Fruit fly (Drosophila melanogaster) whole organism, prepupa: ENCODE results near the gene CG9743.

ENCODE experiments used
- CG10631 ChIP-seq: fragments of 200-800 bp; sonication (Bioruptor generic); optimal IDR thresholded peaks from 2 replicates; lab custom pipeline; 2016; ENCODE audit warnings: missing biosample characterization, missing genetic modification characterization
- CG11294 ChIP-seq: fragments of 200-800 bp; sonication (Bioruptor generic); IDR thresholded peaks from 2 replicates; pipeline ENCODE4 v1.3.6; 2022; ENCODE audit warnings: missing biosample characterization, missing genetic modification characterization
- CG11762 ChIP-seq: fragments of 200-800 bp; sonication (Bioruptor generic); optimal IDR thresholded peaks from 3 replicates; lab custom pipeline; 2016; ENCODE audit warnings: missing biosample characterization, missing genetic modification characterization; ENCODE audit not compliant: insufficient read depth
- CG11902 ChIP-seq: fragments of 200-800 bp; sonication (Bioruptor generic); optimal IDR thresholded peaks from 3 replicates; lab custom pipeline; 2016; ENCODE audit warnings: missing biosample characterization, missing genetic modification characterization
- CG16779 ChIP-seq: fragments of 200-800 bp; sonication (Bioruptor generic); optimal IDR thresholded peaks from 3 replicates; lab custom pipeline; 2017; ENCODE audit warnings: missing biosample characterization, mild to moderate bottlenecking, missing genetic modification characterization
- CG31627 ChIP-seq: fragments of 200-800 bp; sonication (Bioruptor generic); optimal IDR thresholded peaks from 3 replicates; lab custom pipeline; 2016; ENCODE audit warnings: missing biosample characterization, missing genetic modification characterization
- CG34406 ChIP-seq: fragments of 200-800 bp; sonication (Bioruptor generic); optimal IDR thresholded peaks from 3 replicates; lab custom pipeline; 2016; ENCODE audit warnings: missing biosample characterization, missing genetic modification characterization
- CG4318 ChIP-seq: fragments of 200-800 bp; sonication (Bioruptor generic); optimal IDR thresholded peaks from 3 replicates; lab custom pipeline; 2017; ENCODE audit warnings: missing biosample characterization, mild to moderate bottlenecking, missing genetic modification characterization
- CG6163 ChIP-seq: fragments of 200-800 bp; sonication (Bioruptor generic); IDR thresholded peaks from 3 replicates; pipeline ENCODE4 v1.3.6; 2022; ENCODE audit warnings: missing biosample characterization, missing genetic modification characterization
- CG6854 ChIP-seq: fragments of 200-800 bp; sonication (Bioruptor generic); optimal IDR thresholded peaks from 2 replicates; lab custom pipeline; 2017; ENCODE audit warnings: missing biosample characterization, mild to moderate bottlenecking, missing genetic modification characterization
- CG7368 ChIP-seq: fragments of 200-800 bp; sonication (Bioruptor generic); optimal IDR thresholded peaks from 3 replicates; lab custom pipeline; 2016; ENCODE audit warnings: missing biosample characterization, missing genetic modification characterization
- CG8119 ChIP-seq: fragments of 200-800 bp; sonication (Bioruptor generic); IDR thresholded peaks from 3 replicates; pipeline ENCODE4 v1.3.6; 2022; ENCODE audit warnings: missing biosample characterization, missing genetic modification characterization
- CG8319 ChIP-seq: fragments of 200-800 bp; sonication (Bioruptor generic); optimal IDR thresholded peaks from 3 replicates; lab custom pipeline; 2016; ENCODE audit warnings: missing biosample characterization, missing genetic modification characterization
- CG8632 ChIP-seq: fragments of 200-800 bp; sonication (Bioruptor generic); optimal IDR thresholded peaks from 3 replicates; lab custom pipeline; 2016; ENCODE audit warnings: missing biosample characterization, missing genetic modification characterization
- CG9139 ChIP-seq: fragments of 200-800 bp; sonication (Bioruptor generic); optimal IDR thresholded peaks from 3 replicates; lab custom pipeline; 2017; ENCODE audit warnings: missing biosample characterization, mild to moderate bottlenecking, missing genetic modification characterization
- Eip78C ChIP-seq: fragments of 200-800 bp; sonication (Bioruptor generic); peaks from one replicate; lab custom pipeline; 2016; ENCODE audit warnings: missing biosample characterization, missing genetic modification characterization
- Eip93F ChIP-seq: fragments of 200-800 bp; sonication (Bioruptor generic); optimal IDR thresholded peaks from 2 replicates; lab custom pipeline; 2016; ENCODE audit warnings: missing biosample characterization, mild to moderate bottlenecking, missing genetic modification characterization
- Ets21C ChIP-seq: fragments of 200-800 bp; sonication (Bioruptor generic); optimal IDR thresholded peaks from 3 replicates; lab custom pipeline; 2016; ENCODE audit warnings: missing biosample characterization, missing genetic modification characterization
- Ets96B ChIP-seq: fragments of 200-800 bp; optimal IDR thresholded peaks from 2 replicates; lab custom pipeline; 2019; ENCODE audit warnings: missing biosample characterization, mild to moderate bottlenecking, missing genetic modification characterization, moderate library complexity
- Hr38 ChIP-seq: sonication (Bioruptor generic); optimal IDR thresholded peaks from 2 replicates; lab custom pipeline; 2016; ENCODE audit warnings: missing biosample characterization, missing genetic modification characterization
- Met ChIP-seq: fragments of 200-800 bp; sonication (Bioruptor generic); optimal IDR thresholded peaks from 3 replicates; lab custom pipeline; 2016; ENCODE audit warnings: missing biosample characterization, missing genetic modification characterization
- Smox ChIP-seq: fragments of 200-800 bp; sonication (Bioruptor generic); optimal IDR thresholded peaks from 3 replicates; lab custom pipeline; 2016; ENCODE audit warnings: missing biosample characterization, missing genetic modification characterization
- Sox14 ChIP-seq: fragments of 200-800 bp; sonication (Bioruptor generic); optimal IDR thresholded peaks from 3 replicates; lab custom pipeline; 2016; ENCODE audit warnings: missing biosample characterization, missing genetic modification characterization
- Sox15 ChIP-seq: fragments of 200-800 bp; sonication (Bioruptor generic); optimal IDR thresholded peaks from 3 replicates; lab custom pipeline; 2016; ENCODE audit warnings: missing biosample characterization, missing genetic modification characterization
- achi ChIP-seq: fragments of 200-800 bp; sonication (Bioruptor generic); optimal IDR thresholded peaks from 3 replicates; lab custom pipeline; 2016; ENCODE audit warnings: missing biosample characterization, missing genetic modification characterization
- acj6 ChIP-seq: fragments of 200-800 bp; sonication (Bioruptor generic); optimal IDR thresholded peaks from 3 replicates; lab custom pipeline; 2016; ENCODE audit warnings: missing biosample characterization, missing genetic modification characterization
- cyc ChIP-seq: fragments of 200-800 bp; sonication (Bioruptor generic); optimal IDR thresholded peaks from 3 replicates; lab custom pipeline; 2016; ENCODE audit warnings: missing biosample characterization, missing genetic modification characterization
- dac ChIP-seq: fragments of 200-800 bp; sonication (Bioruptor generic); optimal IDR thresholded peaks from 2 replicates; lab custom pipeline; 2017; ENCODE audit warnings: missing biosample characterization, mild to moderate bottlenecking, missing genetic modification characterization
- eg ChIP-seq: fragments of 200-800 bp; sonication (Bioruptor generic); IDR thresholded peaks from 3 replicates; pipeline ENCODE4 v1.3.6; 2022; ENCODE audit warnings: missing biosample characterization, missing genetic modification characterization
- esn ChIP-seq: fragments of 200-800 bp; sonication (Bioruptor generic); optimal IDR thresholded peaks from 2 replicates; lab custom pipeline; 2016; ENCODE audit warnings: missing biosample characterization, mild to moderate bottlenecking, missing genetic modification characterization, moderate library complexity
- fkh ChIP-seq: fragments of 200-800 bp; sonication (Bioruptor generic); optimal IDR thresholded peaks from 3 replicates; lab custom pipeline; 2017; ENCODE audit warnings: missing biosample characterization, mild to moderate bottlenecking, missing genetic modification characterization, moderate library complexity
- net ChIP-seq: fragments of 200-800 bp; sonication (Bioruptor generic); optimal IDR thresholded peaks from 3 replicates; lab custom pipeline; 2016; ENCODE audit warnings: missing biosample characterization, missing genetic modification characterization
- pdm3 ChIP-seq: fragments of 200-800 bp; sonication (Bioruptor generic); optimal IDR thresholded peaks from 3 replicates; lab custom pipeline; 2016; ENCODE audit warnings: missing biosample characterization, missing genetic modification characterization
- ss ChIP-seq, 2 experiments: fragments of 200-800 bp; sonication (Bioruptor generic); optimal IDR thresholded peaks; 2 replicates in 1 of 2; 3 replicates in 1 of 2; lab custom pipeline; 2017 to 2018; ENCODE audit warnings: mild to moderate bottlenecking in 2 of 2, missing biosample characterization in 2 of 2, missing genetic modification characterization in 2 of 2, moderate library complexity in 1 of 2
- svp ChIP-seq: fragments of 200-800 bp; sonication (Bioruptor generic); peaks from one replicate; lab custom pipeline; 2016; ENCODE audit warnings: missing biosample characterization, missing genetic modification characterization
- vri ChIP-seq: fragments of 200-800 bp; sonication (Bioruptor generic); optimal IDR thresholded peaks from 3 replicates; lab custom pipeline; 2016; ENCODE audit warnings: missing biosample characterization, mild to moderate bottlenecking, missing genetic modification characterization

The CG9743 gene

DNA sequence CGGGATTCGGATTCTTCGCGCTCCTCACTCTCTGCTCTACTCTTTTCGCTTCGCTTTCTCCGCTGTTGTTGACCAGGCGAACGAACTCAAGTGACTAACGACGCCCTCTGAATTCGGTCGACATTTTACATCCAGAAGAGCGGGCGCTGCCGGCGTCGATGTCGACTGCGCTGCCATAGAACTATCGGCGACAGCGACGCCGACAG is at the start of gene CG9743:
CG9743 (minus strand) TSS at position 101 of the 206 bp plus-strand sequence.
- TF ChIP-seq CG34406 (GFP tag; lab: Kevin White, UChicago) (no peak), CG6163 (GFP tag; lab: Robert Waterston, UW) (no peak), Eip78C (GFP tag; lab: Kevin White, UChicago) (no peak), Sox15 (no peak), net (GFP tag; lab: Kevin White, UChicago) (no peak), CG4318 (GFP tag; lab: Kevin White, UChicago) (no peak), CG11762 (GFP tag; lab: Kevin White, UChicago) (no peak), Smox (no peak)

DNA sequence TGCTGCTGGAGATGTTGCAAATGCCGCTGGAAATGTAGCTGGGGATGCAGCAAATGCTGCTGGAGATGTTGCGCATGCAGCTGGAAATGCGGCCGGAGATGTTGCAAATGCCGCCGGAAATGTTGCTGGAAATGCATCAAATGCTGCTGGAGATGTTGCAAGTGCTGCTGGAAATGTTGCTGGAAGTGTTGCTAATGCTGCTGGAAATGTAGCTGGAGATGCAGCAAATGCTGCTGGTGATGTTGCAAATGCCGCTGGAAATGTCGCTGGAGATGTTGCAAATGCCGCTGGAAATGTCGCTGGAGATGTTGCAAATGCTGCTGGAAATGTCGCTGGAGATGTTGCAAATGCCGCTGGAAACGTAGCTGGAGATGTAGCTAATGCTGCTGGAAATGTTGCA is 49.5 kb upstream of the CG9743 start:
- TF ChIP-seq CG31627: no peak
- TF ChIP-seq Hr38 (GFP tag; lab: Kevin White, UChicago): no peak
- no peak for TF ChIP-seq ss (GFP tag; optimal IDR thresholded peaks at IDR 0.05; lab: Kevin White, UChicago)
- TF ChIP-seq achi: no peak
- no peak for TF ChIP-seq svp (GFP tag; lab: Kevin White, UChicago)
- no peak for TF ChIP-seq CG8119
- no peak for TF ChIP-seq acj6
- no peak for TF ChIP-seq Eip93F
- no peak for TF ChIP-seq Sox14
- TF ChIP-seq Met (GFP tag; lab: Kevin White, UChicago): no peak
- no peak for TF ChIP-seq CG11294 (GFP tag; lab: Robert Waterston, UW)
- TF ChIP-seq CG9139 (GFP tag; lab: Kevin White, UChicago): no peak
- no peak for TF ChIP-seq Ets21C (GFP tag; lab: Kevin White, UChicago)
- no peak for TF ChIP-seq CG8319 (GFP tag; lab: Kevin White, UChicago)
- TF ChIP-seq CG10631 (GFP tag; lab: Kevin White, UChicago): no peak
- TF ChIP-seq esn (GFP tag; lab: Kevin White, UChicago): no peak
- TF ChIP-seq CG16779 (tag; lab: Kevin White, UChicago): no peak
- TF ChIP-seq, all 60 proteins: peak for 0

- TF ChIP-seq Ets96B: no peak
These were observed 47.7 kb upstream of the CG9743 start, which contains the start of gene CG9682 for dm6 chr3R:30250496-30250978. CG9682 (plus strand) TSS chr3R:30250928.

DNA sequence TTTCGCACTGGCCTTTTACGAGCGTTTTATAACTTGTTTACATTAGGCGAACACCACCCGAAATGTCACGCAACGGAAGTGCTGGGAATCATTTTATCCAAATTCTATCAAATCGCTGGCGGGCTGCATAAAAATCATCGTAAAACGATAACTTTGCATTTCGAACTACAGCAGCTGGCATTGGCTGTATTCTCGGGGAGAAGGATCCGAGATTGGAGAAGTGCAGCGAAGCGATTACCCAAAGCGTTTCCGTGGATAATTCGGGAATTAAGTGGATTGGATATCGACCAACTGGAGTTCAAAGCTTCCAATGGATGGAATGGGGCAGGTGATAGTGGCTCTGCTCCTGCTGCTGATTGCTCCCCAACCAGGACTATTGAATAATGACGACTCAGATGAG is 46.5 kb upstream of the CG9743 start, which contains the start of gene CG34299:
CG34299 (plus strand) TSS at position 301 of the 400 bp plus-strand sequence.
- TF ChIP-seq cyc (GFP tag; lab: Kevin White, UChicago): no peak
- TF ChIP-seq CG11902 (GFP tag; lab: Kevin White, UChicago): no peak
- TF ChIP-seq vri (GFP tag; lab: Kevin White, UChicago): no peak
- TF ChIP-seq eg (GFP tag; lab: Robert Waterston, UW): no peak
- TF ChIP-seq Eip78C (GFP tag; lab: Kevin White, UChicago): no peak
- no peak for TF ChIP-seq fkh
- no peak for TF ChIP-seq CG6854 (GFP tag; lab: Kevin White, UChicago)
- no peak for TF ChIP-seq Ets96B
- TF ChIP-seq CG9139 (GFP tag; lab: Kevin White, UChicago): no peak
- no peak for TF ChIP-seq CG8632 (GFP tag; lab: Kevin White, UChicago)
- TF ChIP-seq CG7368: no peak
- no peak for TF ChIP-seq dac (GFP tag; lab: Kevin White, UChicago)
- no peak for TF ChIP-seq pdm3

DNA sequence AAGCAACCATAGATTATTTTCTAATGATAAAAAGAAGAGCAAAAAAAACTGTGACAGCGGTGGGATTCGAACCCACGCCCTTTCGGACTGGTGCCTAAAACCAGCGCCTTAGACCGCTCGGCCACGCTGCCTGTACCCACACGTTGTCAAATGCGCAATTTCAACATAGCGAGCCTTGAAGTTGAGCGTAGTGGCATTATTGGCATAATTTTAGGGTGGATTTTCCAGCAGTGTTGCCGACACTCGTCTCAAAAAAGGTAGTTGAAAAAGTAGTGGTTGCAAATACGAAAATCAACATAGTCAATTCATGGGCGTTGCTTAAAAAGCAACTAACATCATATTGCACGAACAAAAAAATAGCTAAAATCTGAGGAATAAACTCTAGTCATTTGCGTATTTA is 45.8 kb upstream of the CG9743 start:
- peak; percentile 41 for TF ChIP-seq Eip78C (GFP tag; lab: Kevin White, UChicago)
- no peak for TF ChIP-seq CG6163 (GFP tag; lab: Robert Waterston, UW)
- TF ChIP-seq ss (GFP tag; optimal IDR thresholded peaks at IDR 0.05; lab: Kevin White, UChicago): no peak
